Worm (Caenorhabditis elegans): ENCODE data around the gene rpl-23.

The rpl-23 gene

DNA sequence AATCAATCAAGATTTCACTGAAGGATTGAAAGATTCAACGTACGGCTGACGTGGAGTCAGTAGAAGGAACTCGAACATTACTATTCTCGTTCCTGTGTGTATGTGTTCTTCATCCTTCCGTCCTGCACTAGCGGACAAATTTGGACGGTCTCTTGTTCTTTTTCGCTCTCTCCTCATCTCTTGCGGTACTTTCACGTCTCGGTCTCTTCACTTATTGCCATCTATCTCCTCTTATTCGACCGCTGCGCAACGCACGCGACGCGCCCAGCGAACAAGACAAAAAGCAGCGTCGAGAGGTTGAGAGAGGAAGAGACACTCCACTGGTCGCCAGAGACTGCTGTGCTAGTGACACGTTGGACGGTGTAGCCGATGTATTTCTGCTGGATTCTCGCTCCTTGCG, 9.5 kb upstream of the rpl-23 start (continued):
- TF ChIP-seq ceh-100 (GFP tag; IDR thresholded peaks at IDR 0.05): no peak
- no peak for TF ChIP-seq ztf-25 (GFP tag; IDR thresholded peaks at IDR 0.05)
- no peak for TF ChIP-seq F49E8.2 (tag; optimal IDR thresholded peaks at IDR 0.05; ENCODE audit: insufficient read depth)
- peak; percentile 16 for TF ChIP-seq nhr-27 (tag; optimal IDR thresholded peaks at IDR 0.05)
- TF ChIP-seq akir-1 (GFP tag; optimal IDR thresholded peaks at IDR 0.05): no peak
- TF ChIP-seq C17E4.6 (GFP tag; IDR thresholded peaks at IDR 0.05): no peak
- no peak for TF ChIP-seq egl-44 (GFP tag; IDR thresholded peaks at IDR 0.05)
- TF ChIP-seq ccch-3 (GFP tag; optimal IDR thresholded peaks at IDR 0.05): no peak
- TF ChIP-seq madf-8 (GFP tag; conservative IDR thresholded peaks at IDR 0.05): no peak
- peak; percentile 60 for TF ChIP-seq mcd-1 (GFP tag; IDR thresholded peaks at IDR 0.05)
- TF ChIP-seq fkh-3 (tag; optimal IDR thresholded peaks at IDR 0.05): no peak
- TF ChIP-seq nfya-1 (tag; optimal IDR thresholded peaks at IDR 0.05; ENCODE audit: borderline replicate concordance, insufficient read depth): no peak
- TF ChIP-seq die-1 (tag; optimal IDR thresholded peaks at IDR 0.05): no peak
- no peak; the same call in 1 of the 2 replicates for TF ChIP-seq egl-18 (GFP tag; IDR thresholded peaks at IDR 0.05)
- TF ChIP-seq nfya-2 (GFP tag; IDR thresholded peaks at IDR 0.05): no peak
- TF ChIP-seq F22D6.2 (tag; optimal IDR thresholded peaks at IDR 0.05): no peak
- TF ChIP-seq dox-1 (GFP tag; IDR thresholded peaks at IDR 0.05): peak; percentile 33; the same call in 1 of the 2 replicates
- TF ChIP-seq F57C9.4 (tag; optimal IDR thresholded peaks at IDR 0.05): no peak
- TF ChIP-seq T07F8.4 (tag; optimal IDR thresholded peaks at IDR 0.05): no peak
- TF ChIP-seq bed-1 (GFP tag; IDR thresholded peaks at IDR 0.05): no peak
- no peak for TF ChIP-seq attf-3 (GFP tag; conservative IDR thresholded peaks at IDR 0.05)
- TF ChIP-seq sptf-2 (GFP tag; optimal IDR thresholded peaks at IDR 0.05): no peak
- peak; percentile 41 for TF ChIP-seq ZK185.1 (tag; optimal IDR thresholded peaks at IDR 0.05; ENCODE audit: poor library complexity, severe bottlenecking)
- TF ChIP-seq hsf-1 (GFP tag; IDR thresholded peaks at IDR 0.05): 0 out of 2 replicates have a peak, but pooled peaks have one; percentile 41
- TF ChIP-seq rpc-1 (optimal IDR thresholded peaks at IDR 0.05): no peak
- no peak for TF ChIP-seq rpc-1 (tag; optimal IDR thresholded peaks at IDR 0.05)
- no peak for TF ChIP-seq Y53G8AR.9 (GFP tag; conservative IDR thresholded peaks at IDR 0.05)
- TF ChIP-seq mel-28 (tag; optimal IDR thresholded peaks at IDR 0.05; ENCODE audit: borderline replicate concordance): no peak
- TF ChIP-seq hlh-26 (GFP tag; conservative IDR thresholded peaks at IDR 0.05): no peak
- no peak for TF ChIP-seq Y53F4B.3 (GFP tag; IDR thresholded peaks at IDR 0.05)
- TF ChIP-seq aptf-3 (GFP tag; IDR thresholded peaks at IDR 0.05): no peak
- TF ChIP-seq pbrm-1 (GFP tag; IDR thresholded peaks at IDR 0.05): peak; percentile 44
- TF ChIP-seq madf-3 (GFP tag; IDR thresholded peaks at IDR 0.05): peak; percentile 65; the same call in 1 of the 2 replicates
- no peak for TF ChIP-seq F39B2.1 (GFP tag; IDR thresholded peaks at IDR 0.05)
- TF ChIP-seq B0336.3 (GFP tag; IDR thresholded peaks at IDR 0.05): peak; percentile 36; the same call in 1 of the 2 replicates
- TF ChIP-seq cebp-2 (GFP tag; IDR thresholded peaks at IDR 0.05): no peak
- TF ChIP-seq ztf-6 (GFP tag; IDR thresholded peaks at IDR 0.05): no peak
- no peak for TF ChIP-seq snpc-1.1 (tag; optimal IDR thresholded peaks at IDR 0.05; ENCODE audit: insufficient read depth)
- TF ChIP-seq zfh-2 (GFP tag; conservative IDR thresholded peaks at IDR 0.05): peak; percentile 94
- TF ChIP-seq lin-54 (GFP tag; optimal IDR thresholded peaks at IDR 0.05): peak; percentile 1
- no peak for TF ChIP-seq hrde-1 (tag; optimal IDR thresholded peaks at IDR 0.05; ENCODE audit: borderline replicate concordance)
- TF ChIP-seq Y79H2A.3 (GFP tag; conservative IDR thresholded peaks at IDR 0.05): no peak
- TF ChIP-seq ceh-58 (GFP tag; IDR thresholded peaks at IDR 0.05): no peak
- TF ChIP-seq let-526 (GFP tag; IDR thresholded peaks at IDR 0.05): no peak
- no peak for TF ChIP-seq ama-1 (optimal IDR thresholded peaks at IDR 0.05)
- no peak for TF ChIP-seq ama-1 (GFP tag; optimal IDR thresholded peaks at IDR 0.05)
- TF ChIP-seq attf-6 (GFP tag; IDR thresholded peaks at IDR 0.05): 0 out of 2 replicates have a peak, but pooled peaks have one; percentile 26
- TF ChIP-seq efl-1 (GFP tag; optimal IDR thresholded peaks at IDR 0.05): no peak
- 0 out of 2 replicates have a peak, but pooled peaks have one; percentile 26 for TF ChIP-seq ztf-28 (GFP tag; IDR thresholded peaks at IDR 0.05)
